Fruit fly (Drosophila melanogaster): ENCODE results near the gene CG2256.

The CG2256 gene

dm6 chrX:8092075-8092682, 5.2 kb upstream of the CG2256 start:
- TF ChIP-seq CG11902 (GFP tag; optimal IDR thresholded peaks at IDR 0.05): peak; percentile 87
- TF ChIP-seq Eip78C (GFP tag): peak; percentile 99
- TF ChIP-seq CG6163 (GFP tag; IDR thresholded peaks at IDR 0.05): peak; percentile 93
- peak; percentile 96 for TF ChIP-seq OdsH (GFP tag; optimal IDR thresholded peaks at IDR 0.05)
- peak; percentile 96 for TF ChIP-seq CG34406 (GFP tag; optimal IDR thresholded peaks at IDR 0.05)
- peak; percentile 92 for TF ChIP-seq Sox14 (GFP tag; optimal IDR thresholded peaks at IDR 0.05)
- TF ChIP-seq CG8632 (GFP tag; optimal IDR thresholded peaks at IDR 0.05): peak; percentile 96
- peak; percentile 89 for TF ChIP-seq dac (GFP tag; optimal IDR thresholded peaks at IDR 0.05)
- TF ChIP-seq cyc (GFP tag; optimal IDR thresholded peaks at IDR 0.05): peak; percentile 92
- TF ChIP-seq spab (GFP tag; optimal IDR thresholded peaks at IDR 0.05): peak; percentile 95
- peak; percentile 99 for TF ChIP-seq Smox (GFP tag; optimal IDR thresholded peaks at IDR 0.05)
- peak; percentile 95 for TF ChIP-seq fd59A (GFP tag; optimal IDR thresholded peaks at IDR 0.05)
- TF ChIP-seq ss (GFP tag; optimal IDR thresholded peaks at IDR 0.05): peak; percentile 96 to 97
- peak; percentile 93 for TF ChIP-seq CG7368 (GFP tag; optimal IDR thresholded peaks at IDR 0.05)
- TF ChIP-seq CG10631 (GFP tag; optimal IDR thresholded peaks at IDR 0.05): peak; percentile 96
- peak; percentile 87 to 95 for TF ChIP-seq salr (GFP tag; optimal IDR thresholded peaks at IDR 0.05)
- peak; percentile 92 for TF ChIP-seq Sox102F (GFP tag; optimal IDR thresholded peaks at IDR 0.05)
- peak; percentile 95 for TF ChIP-seq Eip75B (GFP tag; optimal IDR thresholded peaks at IDR 0.05)
- TF ChIP-seq net (GFP tag; optimal IDR thresholded peaks at IDR 0.05): peak; percentile 93
- peak; percentile 95 for TF ChIP-seq CG6792 (GFP tag; optimal IDR thresholded peaks at IDR 0.05)
- TF ChIP-seq achi (GFP tag; optimal IDR thresholded peaks at IDR 0.05): peak; percentile 95
- TF ChIP-seq CG11294 (GFP tag; IDR thresholded peaks at IDR 0.05): peak; percentile 89; the same call in 1 of the 2 replicates
- TF ChIP-seq Ets96B (tag; optimal IDR thresholded peaks at IDR 0.05): peak; percentile 95
- TF ChIP-seq CG8119 (GFP tag; IDR thresholded peaks at IDR 0.05): peak; percentile 97
- TF ChIP-seq Hr4 (GFP tag; optimal IDR thresholded peaks at IDR 0.05): peak; percentile 94
- peak; percentile 94 for TF ChIP-seq CG4318 (GFP tag; optimal IDR thresholded peaks at IDR 0.05)
- TF ChIP-seq CG8319 (GFP tag; optimal IDR thresholded peaks at IDR 0.05): peak; percentile 91
- TF ChIP-seq Met (GFP tag; optimal IDR thresholded peaks at IDR 0.05): peak; percentile 96
- TF ChIP-seq CG15336 (GFP tag; IDR thresholded peaks at IDR 0.05): peak; percentile 97
- peak; percentile 68 for TF ChIP-seq fd85E (GFP tag; optimal IDR thresholded peaks at IDR 0.05)
- TF ChIP-seq CG3919 (GFP tag; optimal IDR thresholded peaks at IDR 0.05): peak; percentile 95
- TF ChIP-seq Eip93F (GFP tag; optimal IDR thresholded peaks at IDR 0.05): peak; percentile 93
- peak; percentile 97 for TF ChIP-seq CG6808 (GFP tag; optimal IDR thresholded peaks at IDR 0.05)
- TF ChIP-seq dsx (GFP tag; optimal IDR thresholded peaks at IDR 0.05; ENCODE audit: poor library complexity, severe bottlenecking): peak; percentile 93
- peak; percentile 97 for TF ChIP-seq CG32006 (GFP tag; optimal IDR thresholded peaks at IDR 0.05)
- peak; percentile 91 for TF ChIP-seq CG31627 (GFP tag; optimal IDR thresholded peaks at IDR 0.05)
- TF ChIP-seq Lpt (GFP tag; optimal IDR thresholded peaks at IDR 0.05): peak; percentile 93
- peak; percentile 97 for TF ChIP-seq CG3032 (tag; optimal IDR thresholded peaks at IDR 0.05)
- TF ChIP-seq Gug (GFP tag; IDR thresholded peaks at IDR 0.05): peak; percentile 96
- peak; percentile 93 for TF ChIP-seq CG11762 (GFP tag; optimal IDR thresholded peaks at IDR 0.05; ENCODE audit: insufficient read depth)
- TF ChIP-seq lz (GFP tag; optimal IDR thresholded peaks at IDR 0.05): peak; percentile 95
- peak; percentile 96 for TF ChIP-seq CG6276 (GFP tag; optimal IDR thresholded peaks at IDR 0.05)
- peak; percentile 95 for TF ChIP-seq CG10669 (GFP tag; optimal IDR thresholded peaks at IDR 0.05)
- peak; percentile 91 for TF ChIP-seq CG1621 (tag; optimal IDR thresholded peaks at IDR 0.05)
- peak; percentile 94 for TF ChIP-seq CG9139 (GFP tag; optimal IDR thresholded peaks at IDR 0.05)
- TF ChIP-seq vri (GFP tag; optimal IDR thresholded peaks at IDR 0.05): peak; percentile 85
- peak; percentile 95 for TF ChIP-seq pdm3 (GFP tag; optimal IDR thresholded peaks at IDR 0.05)
- peak; percentile 83 for TF ChIP-seq Ets21C (GFP tag; optimal IDR thresholded peaks at IDR 0.05)
- TF ChIP-seq Hr39 (GFP tag; optimal IDR thresholded peaks at IDR 0.05): peak; percentile 91
- peak; percentile 92 for TF ChIP-seq Sox15 (GFP tag; optimal IDR thresholded peaks at IDR 0.05)
- TF ChIP-seq eg (GFP tag; IDR thresholded peaks at IDR 0.05): peak; percentile 95

Measured in whole organism, prepupa.